Fruit fly (Drosophila melanogaster) S2 (cell line): ENCODE measurements around the gene Rpt3R.

Experiments used
- CG8478 ChIP-seq: fragments of >200 bp; optimal IDR thresholded peaks from 2 replicates; lab custom pipeline; 2018
- CTCF ChIP-seq, 2 experiments: fragments of >200 bp; optimal IDR thresholded peaks; 2 replicates each; lab custom pipeline; 2018

Gene Rpt3R

dm6 chr3R:9739793-9740192 lies 16.5 kb downstream of the Rpt3R start, which contains the start of gene side-VII:
Gene side-VII (minus strand): TSS chr3R:9739979.
- TF ChIP-seq CG8478 (lab: Kevin White, UChicago) = no peak
- TF ChIP-seq CTCF (optimal IDR thresholded peaks at IDR 0.05; lab: Kevin White, UChicago) = no peak

dm6 chr3R:9735151-9735550 lies 21.2 kb downstream of the Rpt3R start:
- TF ChIP-seq CG8478 (lab: Kevin White, UChicago) (no peak), CTCF (optimal IDR thresholded peaks at IDR 0.05; lab: Kevin White, UChicago) (no peak)

dm6 chr3R:9733150-9733549 lies 23.2 kb downstream of the Rpt3R start, which contains the start of gene alphaTub85E:
Gene alphaTub85E (minus strand): TSS chr3R:9733250.
- no peak for TF ChIP-seq CTCF (optimal IDR thresholded peaks at IDR 0.05; lab: Kevin White, UChicago)
- no peak for TF ChIP-seq CG8478 (lab: Kevin White, UChicago)

dm6 chr3R:9730784-9731183 lies 25.5 kb downstream of the Rpt3R start, which contains the start of gene FoxP:
Gene FoxP (minus strand): TSS chr3R:9730872.
- TF ChIP-seq CG8478 (lab: Kevin White, UChicago) (no peak), CTCF (optimal IDR thresholded peaks at IDR 0.05; lab: Kevin White, UChicago) (no peak)

- TF ChIP-seq CG8478 (lab: Kevin White, UChicago) (no peak), CTCF (optimal IDR thresholded peaks at IDR 0.05; lab: Kevin White, UChicago) (no peak)
Measured at dm6 chr3R:9725121-9725956, 31.0 kb downstream of the Rpt3R start, which contains the start of gene hyd. Gene hyd (minus strand): TSS chr3R:9725615.

- no peak for TF ChIP-seq CG8478 (lab: Kevin White, UChicago)
- peak; percentile 44 to 65 for TF ChIP-seq CTCF (optimal IDR thresholded peaks at IDR 0.05; lab: Kevin White, UChicago)
Measured at dm6 chr3R:9710886-9711285, 45.4 kb downstream of the Rpt3R start, which contains the start of the genes trbd and dmt. Gene trbd (minus strand): TSS chr3R:9711037. Gene dmt (plus strand): TSS chr3R:9711142.

- no peak for TF ChIP-seq CG8478 (lab: Kevin White, UChicago)
- TF ChIP-seq CTCF (optimal IDR thresholded peaks at IDR 0.05; lab: Kevin White, UChicago) = no peak
Measured at dm6 chr3R:9710228-9710627, 46.1 kb downstream of the Rpt3R start.

dm6 chr3R:9705008-9705628 lies 51.2 kb downstream of the Rpt3R start, which contains the start of gene Unc-115a:
Gene Unc-115a (minus strand): TSS chr3R:9705417.
- peak; percentile 69 to 72 for TF ChIP-seq CTCF (optimal IDR thresholded peaks at IDR 0.05; lab: Kevin White, UChicago)
- no peak for TF ChIP-seq CG8478 (lab: Kevin White, UChicago)
